Worm (Caenorhabditis elegans): ENCODE results near the gene Y82E9BL.1.
"Not testable (repeated sequence)": the region's sequence is repeated elsewhere in the genome, so short reads cannot be mapped to it uniquely, and the experiment has no call there.

- not testable (repeated sequence) for TF ChIP-seq ztf-11 (tag; optimal IDR thresholded peaks at IDR 0.05); unc-62 (GFP tag; optimal IDR thresholded peaks at IDR 0.05)
These were observed 2.8 kb upstream of the Y82E9BL.1 start, which contains the start of gene Y82E9BR.8 for ce11 chrIII:1357973-1358372.

All from whole organism, mixed stage, embryonic.